Fruit fly (Drosophila melanogaster) whole organism, embryonic: ENCODE data around the gene unc-45.
A peak's percentile ranks its signal among the peaks of the same experiment; 100 is the strongest.

Experiments
- Atf3 ChIP-seq: fragments of 200-800 bp; sonication (Bioruptor generic); optimal IDR thresholded peaks from 3 replicates; lab custom pipeline; 2016; ENCODE audit warnings: missing biosample characterization, missing genetic modification characterization
- Awh ChIP-seq: fragments of 200-800 bp; sonication (Bioruptor generic); IDR thresholded peaks from 2 replicates; pipeline ENCODE4, ENCODE4 v1.3.6; 2022; ENCODE audit warnings: missing biosample characterization, missing genetic modification characterization
- CG1024 ChIP-seq: fragments of 200-800 bp; sonication (Bioruptor generic); IDR thresholded peaks from 2 replicates; pipeline ENCODE4 v1.3.6; 2022; ENCODE audit warnings: missing biosample characterization, missing genetic modification characterization
- CG10543 ChIP-seq: fragments of 200-800 bp; sonication (Bioruptor generic); optimal IDR thresholded peaks from 3 replicates; lab custom pipeline; 2017; ENCODE audit warnings: missing biosample characterization, mild to moderate bottlenecking, missing genetic modification characterization, moderate library complexity
- CG10959 ChIP-seq: fragments of 200-800 bp; sonication (Bioruptor generic); IDR thresholded peaks from 2 replicates; pipeline ENCODE4 v1.3.6; 2022; ENCODE audit warnings: missing biosample characterization, missing genetic modification characterization
- CG12391 ChIP-seq: fragments of 200-800 bp; sonication (Bioruptor generic); optimal IDR thresholded peaks from 3 replicates; lab custom pipeline; 2018; ENCODE audit warnings: missing biosample characterization, mild to moderate bottlenecking, missing genetic modification characterization, moderate library complexity
- CG13624 ChIP-seq: fragments of 200-800 bp; sonication (Bioruptor generic); optimal IDR thresholded peaks from 2 replicates; lab custom pipeline; 2016; ENCODE audit warnings: missing biosample characterization, missing genetic modification characterization
- CG14710 ChIP-seq: fragments of 200-800 bp; sonication (Bioruptor generic); optimal IDR thresholded peaks from 3 replicates; lab custom pipeline; 2019; ENCODE audit warnings: missing biosample characterization, mild to moderate bottlenecking, missing genetic modification characterization, moderate library complexity
- CG15269 ChIP-seq: fragments of 200-800 bp; sonication (Bioruptor generic); optimal IDR thresholded peaks from 2 replicates; lab custom pipeline; 2018; ENCODE audit warnings: missing biosample characterization, mild to moderate bottlenecking, missing genetic modification characterization, moderate library complexity
- CG17328 ChIP-seq: fragments of 200-800 bp; sonication (Bioruptor generic); IDR thresholded peaks from 2 replicates; pipeline ENCODE4 v1.3.6; 2022; ENCODE audit warnings: missing biosample characterization, missing genetic modification characterization
- CG17385 ChIP-seq: fragments of 200-800 bp; sonication (Bioruptor generic); optimal IDR thresholded peaks from 3 replicates; lab custom pipeline; 2018; ENCODE audit warnings: missing biosample characterization, mild to moderate bottlenecking, missing genetic modification characterization
- CG17912 ChIP-seq: fragments of 200-800 bp; sonication (Bioruptor generic); optimal IDR thresholded peaks from 2 replicates; lab custom pipeline; 2018; ENCODE audit warnings: missing biosample characterization, mild to moderate bottlenecking, missing genetic modification characterization
- CG31224 ChIP-seq: fragments of 200-800 bp; sonication (Bioruptor generic); IDR thresholded peaks from 2 replicates; pipeline ENCODE4 v1.3.6; 2022; ENCODE audit warnings: missing biosample characterization, missing genetic modification characterization
- CG31365 ChIP-seq: fragments of 200-800 bp; sonication (Bioruptor generic); optimal IDR thresholded peaks from 2 replicates; lab custom pipeline; 2018; ENCODE audit warnings: missing biosample characterization, mild to moderate bottlenecking, missing genetic modification characterization
- CG43689 ChIP-seq: fragments of 200-800 bp; sonication (Bioruptor generic); IDR thresholded peaks from 2 replicates; pipeline ENCODE4 v1.3.6; 2022; ENCODE audit warnings: missing biosample characterization, missing genetic modification characterization
- CG4424 ChIP-seq: fragments of 200-800 bp; sonication (Bioruptor generic); optimal IDR thresholded peaks from 3 replicates; lab custom pipeline; 2016; ENCODE audit warnings: missing biosample characterization, missing genetic modification characterization
- CG6683 ChIP-seq: fragments of 200-800 bp; sonication (Bioruptor generic); optimal IDR thresholded peaks from 2 replicates; lab custom pipeline; 2017; ENCODE audit warnings: missing biosample characterization, mild to moderate bottlenecking, missing genetic modification characterization, missing genetic modification reagents
- CG7372 ChIP-seq: fragments of 200-800 bp; sonication (Bioruptor generic); IDR thresholded peaks from 2 replicates; pipeline ENCODE4 v1.3.6; 2022; ENCODE audit warnings: missing biosample characterization, missing genetic modification characterization
- CG7928 ChIP-seq: fragments of 200-800 bp; sonication (Bioruptor generic); optimal IDR thresholded peaks from 2 replicates; lab custom pipeline; 2017; ENCODE audit warnings: missing biosample characterization, mild to moderate bottlenecking, missing genetic modification characterization
- CG8281 ChIP-seq: fragments of 200-800 bp; sonication (Bioruptor generic); optimal IDR thresholded peaks from 2 replicates; lab custom pipeline; 2018; ENCODE audit warnings: missing biosample characterization, mild to moderate bottlenecking, missing genetic modification characterization, moderate library complexity
- Camta ChIP-seq: fragments of 200-800 bp; sonication (Bioruptor generic); optimal IDR thresholded peaks from 2 replicates; lab custom pipeline; 2016; ENCODE audit warnings: missing biosample characterization, missing genetic modification characterization
- Eip74EF ChIP-seq, 2 experiments: fragments of 200-800 bp in 1 of 2; fragments of >200 bp in 1 of 2; sonication (Bioruptor generic) in 1 of 2; optimal IDR thresholded peaks; 2 replicates each; lab custom pipeline; 2017 to 2019; ENCODE audit warnings: missing biosample characterization in 2 of 2, missing genetic modification characterization in 2 of 2, mild to moderate bottlenecking in 1 of 2, moderate library complexity in 1 of 2
- H2.0 ChIP-seq: fragments of 200-800 bp; sonication (Bioruptor generic); IDR thresholded peaks from 2 replicates; pipeline ENCODE4 v1.3.6; 2022; ENCODE audit warnings: missing biosample characterization, missing genetic modification characterization
- HmgZ ChIP-seq: fragments of 200-800 bp; sonication (Bioruptor generic); optimal IDR thresholded peaks from 2 replicates; lab custom pipeline; 2018; ENCODE audit warnings: missing biosample characterization, mild to moderate bottlenecking, missing genetic modification characterization
- Hmr ChIP-seq: fragments of 200-800 bp; sonication (Bioruptor generic); optimal IDR thresholded peaks from 3 replicates; lab custom pipeline; 2017; ENCODE audit warnings: mild to moderate bottlenecking, missing biosample characterization, missing genetic modification reagents, missing genetic modification characterization
- Mes4 ChIP-seq: fragments of 200-800 bp; sonication (Bioruptor generic); optimal IDR thresholded peaks from 2 replicates; lab custom pipeline; 2016; ENCODE audit warnings: missing biosample characterization, missing genetic modification characterization
- Ravus ChIP-seq: fragments of 200-800 bp; sonication (Bioruptor generic); IDR thresholded peaks from 2 replicates; pipeline ENCODE4 v1.3.6; 2022; ENCODE audit warnings: missing biosample characterization, missing genetic modification characterization
- Sry-β ChIP-seq: fragments of 200-800 bp; sonication (Bioruptor generic); optimal IDR thresholded peaks from 2 replicates; lab custom pipeline; 2018; ENCODE audit warnings: missing biosample characterization, mild to moderate bottlenecking, missing genetic modification characterization, moderate library complexity
- al ChIP-seq: fragments of 200-800 bp; sonication (Bioruptor generic); IDR thresholded peaks from 2 replicates; pipeline ENCODE4 v1.3.6; 2022; ENCODE audit warnings: missing biosample characterization, missing genetic modification characterization
- br ChIP-seq: fragments of >200 bp; optimal IDR thresholded peaks from 2 replicates; lab custom pipeline; 2017
- corto ChIP-seq: fragments of 200-800 bp; sonication (Bioruptor generic); optimal IDR thresholded peaks from 2 replicates; lab custom pipeline; 2016; ENCODE audit warnings: missing biosample characterization, mild to moderate bottlenecking, missing genetic modification characterization, moderate library complexity
- dysf ChIP-seq: fragments of 200-800 bp; sonication (Bioruptor generic); IDR thresholded peaks from 3 replicates; pipeline ENCODE4 v1.3.6; 2022; ENCODE audit warnings: missing biosample characterization, missing genetic modification characterization
- ems ChIP-seq: fragments of 200-800 bp; sonication (Bioruptor generic); optimal IDR thresholded peaks from 3 replicates; lab custom pipeline; 2016; ENCODE audit warnings: missing biosample characterization, missing genetic modification characterization
- gcm ChIP-seq: fragments of 200-800 bp; sonication (Bioruptor generic); optimal IDR thresholded peaks from 2 replicates; lab custom pipeline; 2019; ENCODE audit warnings: missing biosample characterization, mild to moderate bottlenecking, missing genetic modification characterization, moderate library complexity
- gsb ChIP-seq: fragments of 200-800 bp; sonication (Bioruptor generic); IDR thresholded peaks from 2 replicates; pipeline ENCODE4 v1.3.6; 2022; ENCODE audit warnings: missing biosample characterization, missing genetic modification characterization
- inv ChIP-seq: fragments of 200-800 bp; sonication (Bioruptor generic); IDR thresholded peaks from 2 replicates; pipeline ENCODE4 v1.3.6; 2022; ENCODE audit warnings: missing biosample characterization, missing genetic modification characterization; ENCODE audit not compliant: partially characterized antibody
- jigr1 ChIP-seq: fragments of 200-800 bp; sonication (Bioruptor generic); IDR thresholded peaks from 3 replicates; pipeline ENCODE4 v1.3.6; 2022; ENCODE audit warnings: missing biosample characterization, missing genetic modification characterization
- nmo ChIP-seq: fragments of 200-800 bp; sonication (Bioruptor generic); optimal IDR thresholded peaks from 2 replicates; lab custom pipeline; 2018; ENCODE audit warnings: missing biosample characterization, mild to moderate bottlenecking, missing genetic modification characterization, moderate library complexity
- nom ChIP-seq: fragments of 200-800 bp; sonication (Bioruptor generic); optimal IDR thresholded peaks from 2 replicates; lab custom pipeline; 2017; ENCODE audit warnings: missing biosample characterization, missing genetic modification characterization, mild to moderate bottlenecking, moderate library complexity, missing genetic modification reagents
- org-1 ChIP-seq: fragments of 200-800 bp; sonication (Bioruptor generic); optimal IDR thresholded peaks from 2 replicates; lab custom pipeline; 2017; ENCODE audit warnings: missing biosample characterization, missing genetic modification characterization
- pzg ChIP-seq: fragments of 200-800 bp; sonication (Bioruptor generic); optimal IDR thresholded peaks from 3 replicates; lab custom pipeline; 2018; ENCODE audit warnings: missing biosample characterization, mild to moderate bottlenecking, missing genetic modification characterization, moderate library complexity
- ttk ChIP-seq: fragments of 200-800 bp; sonication (Bioruptor generic); IDR thresholded peaks from 2 replicates; pipeline ENCODE4 v2.1.2; 2022; ENCODE audit warnings: missing biosample characterization, missing genetic modification characterization
- zfh1 ChIP-seq: fragments of 200-800 bp; sonication (Bioruptor generic); IDR thresholded peaks from 3 replicates; pipeline ENCODE4 v1.3.6; 2022; ENCODE audit warnings: missing biosample characterization, missing genetic modification characterization

unc-45 gene

dm6 chr3R:8037896-8038295, 4.8 kb downstream of the unc-45 start (continued):
- no peak; the same call in 2 of the 3 replicates for TF ChIP-seq dysf
- peak; percentile 27; the same call in 1 of the 2 replicates for TF ChIP-seq CG17328
- no peak for TF ChIP-seq Eip74EF (GFP tag; optimal IDR thresholded peaks at IDR 0.05; lab: Kevin White, UChicago)
- TF ChIP-seq CG31224 (GFP tag; lab: Robert Waterston, UW): no peak
- TF ChIP-seq pzg: no peak
- no peak for TF ChIP-seq CG17385 (GFP tag; lab: Kevin White, UChicago)
- TF ChIP-seq Mes4 (GFP tag; lab: Kevin White, UChicago): no peak
- TF ChIP-seq nmo: peak; percentile 4
- TF ChIP-seq CG10959 (GFP tag; lab: Robert Waterston, UW): no peak
- TF ChIP-seq nom (GFP tag; lab: Kevin White, UChicago): no peak
- TF ChIP-seq CG43689 (GFP tag; lab: Robert Waterston, UW): no peak
- TF ChIP-seq Hmr (GFP tag; lab: Kevin White, UChicago): no peak
- TF ChIP-seq CG12391 (tag; lab: Kevin White, UChicago): no peak
- peak; percentile 12; the same call in 1 of the 2 replicates for TF ChIP-seq H2.0
- TF ChIP-seq CG4424 (GFP tag; lab: Kevin White, UChicago): no peak
- no peak for TF ChIP-seq ems (GFP tag; lab: Kevin White, UChicago)
- TF ChIP-seq CG14710 (tag; lab: Kevin White, UChicago): peak; percentile 25
- no peak for TF ChIP-seq CG31365 (tag; lab: Kevin White, UChicago)
- no peak for TF ChIP-seq Atf3 (GFP tag; lab: Kevin White, UChicago)
- no peak for TF ChIP-seq CG8281 (tag; lab: Kevin White, UChicago)
- TF ChIP-seq Ravus (GFP tag; lab: Robert Waterston, UW): no peak
- TF ChIP-seq org-1 (GFP tag; lab: Kevin White, UChicago): no peak
- TF ChIP-seq gsb (GFP tag; lab: Robert Waterston, UW): no peak
- peak; percentile 55 for TF ChIP-seq CG1024 (GFP tag; lab: Robert Waterston, UW)
- no peak for TF ChIP-seq inv (GFP tag; lab: Robert Waterston, UW)
- TF ChIP-seq CG10543 (GFP tag; lab: Kevin White, UChicago): no peak
- no peak for TF ChIP-seq Camta (GFP tag; lab: Kevin White, UChicago)
- TF ChIP-seq jigr1 (GFP tag; lab: Robert Waterston, UW): no peak
- TF ChIP-seq al (GFP tag; lab: Robert Waterston, UW): no peak
- no peak for TF ChIP-seq br (lab: Kevin White, UChicago)
- no peak for TF ChIP-seq CG13624 (GFP tag; lab: Kevin White, UChicago)
- no peak; the same call in 2 of the 3 replicates for TF ChIP-seq zfh1 (GFP tag; lab: Robert Waterston, UW)
- TF ChIP-seq CG15269 (tag; lab: Kevin White, UChicago): no peak
- no peak for TF ChIP-seq HmgZ (tag; lab: Kevin White, UChicago)
- TF ChIP-seq CG17912 (GFP tag; lab: Kevin White, UChicago): no peak

- TF ChIP-seq CG7372 (GFP tag; lab: Robert Waterston, UW) (no peak), gcm (GFP tag; lab: Kevin White, UChicago) (no peak), corto (no peak), Awh (GFP tag; lab: Robert Waterston, UW) (no peak), CG7928 (GFP tag; lab: Kevin White, UChicago) (no peak), Sry-β (no peak), ttk (GFP tag; lab: Robert Waterston, UW) (no peak), CG6683 (GFP tag; lab: Kevin White, UChicago) (no peak)
These were observed 5.8 kb downstream of the unc-45 start for dm6 chr3R:8038927-8039326.
